Fruit fly (Drosophila melanogaster) whole organism, embryonic: ENCODE measurements around the gene Bub1.

Experiments
- Adf1 ChIP-seq: fragments of 200-800 bp; sonication (Bioruptor generic); IDR thresholded peaks from 2 replicates; pipeline ENCODE4 v1.3.6; 2022; ENCODE audit warnings: missing biosample characterization, missing genetic modification characterization
- Antp ChIP-seq: fragments of 200-800 bp; sonication (Bioruptor generic); optimal IDR thresholded peaks from 3 replicates; lab custom pipeline; 2016; ENCODE audit warnings: missing biosample characterization, missing genetic modification characterization
- B-H1 ChIP-seq: fragments of 200-800 bp; sonication (Bioruptor generic); IDR thresholded peaks from 3 replicates; pipeline ENCODE4 v1.3.6; 2022; ENCODE audit warnings: missing biosample characterization, missing genetic modification characterization
- CG10267 ChIP-seq: fragments of 200-800 bp; sonication (Bioruptor generic); optimal IDR thresholded peaks from 2 replicates; lab custom pipeline; 2018; ENCODE audit warnings: missing biosample characterization, mild to moderate bottlenecking, missing genetic modification characterization, moderate library complexity
- CG10321 ChIP-seq: fragments of 200-800 bp; sonication (Bioruptor generic); IDR thresholded peaks from 2 replicates; pipeline ENCODE4 v1.3.6; 2022; ENCODE audit warnings: missing biosample characterization, missing genetic modification characterization
- CG10462 ChIP-seq: fragments of 200-800 bp; sonication (Bioruptor generic); optimal IDR thresholded peaks from 2 replicates; lab custom pipeline; 2016; ENCODE audit warnings: missing biosample characterization, missing genetic modification characterization
- CG11085 ChIP-seq: fragments of 200-800 bp; sonication (Bioruptor generic); IDR thresholded peaks from 2 replicates; pipeline ENCODE4 v1.3.6; 2022; ENCODE audit warnings: missing biosample characterization, missing genetic modification characterization
- CG11093 ChIP-seq: fragments of 200-800 bp; sonication (Bioruptor generic); IDR thresholded peaks from 3 replicates; pipeline ENCODE4 v1.3.6; 2022; ENCODE audit warnings: missing biosample characterization, missing genetic modification characterization
- CG11560 ChIP-seq: fragments of 200-800 bp; sonication (Bioruptor generic); IDR thresholded peaks from 3 replicates; pipeline ENCODE4 v1.3.6; 2022; ENCODE audit warnings: missing biosample characterization, missing genetic modification characterization
- CG12219 ChIP-seq: fragments of 200-800 bp; sonication (Bioruptor generic); optimal IDR thresholded peaks from 3 replicates; lab custom pipeline; 2018; ENCODE audit warnings: missing biosample characterization, mild to moderate bottlenecking, missing genetic modification characterization
- CG12236 ChIP-seq: fragments of 200-800 bp; sonication (Bioruptor generic); optimal IDR thresholded peaks from 2 replicates; lab custom pipeline; 2016; ENCODE audit warnings: missing biosample characterization, missing genetic modification characterization
- CG12659 ChIP-seq: fragments of 200-800 bp; sonication (Bioruptor generic); optimal IDR thresholded peaks from 3 replicates; lab custom pipeline; 2017; ENCODE audit warnings: mild to moderate bottlenecking, missing biosample characterization, missing genetic modification reagents, missing genetic modification characterization
- CG12744 ChIP-seq: fragments of 200-800 bp; sonication (Bioruptor generic); optimal IDR thresholded peaks from 2 replicates; lab custom pipeline; 2016; ENCODE audit warnings: missing biosample characterization, missing genetic modification characterization
- CG13894 ChIP-seq: fragments of 200-800 bp; sonication (Bioruptor generic); optimal IDR thresholded peaks from 3 replicates; lab custom pipeline; 2018; ENCODE audit warnings: missing biosample characterization, mild to moderate bottlenecking, missing genetic modification characterization, moderate library complexity
- CG14441 ChIP-seq: fragments of 200-800 bp; sonication (Bioruptor generic); IDR thresholded peaks from 2 replicates; pipeline ENCODE4 v1.3.6; 2022; ENCODE audit warnings: missing biosample characterization, missing genetic modification characterization
- CG15514 ChIP-seq: fragments of 200-800 bp; sonication (Bioruptor generic); optimal IDR thresholded peaks from 3 replicates; lab custom pipeline; 2017; ENCODE audit warnings: missing biosample characterization, missing genetic modification characterization, mild to moderate bottlenecking, moderate library complexity, missing genetic modification reagents
- CG17186 ChIP-seq: fragments of 200-800 bp; sonication (Bioruptor generic); optimal IDR thresholded peaks from 3 replicates; lab custom pipeline; 2017; ENCODE audit warnings: missing biosample characterization, missing genetic modification reagents, missing genetic modification characterization
- CG17912 ChIP-seq: fragments of 200-800 bp; sonication (Bioruptor generic); optimal IDR thresholded peaks from 2 replicates; lab custom pipeline; 2018; ENCODE audit warnings: missing biosample characterization, mild to moderate bottlenecking, missing genetic modification characterization
- CG1832 ChIP-seq: fragments of 200-800 bp; sonication (Bioruptor generic); optimal IDR thresholded peaks from 2 replicates; lab custom pipeline; 2017; ENCODE audit warnings: missing biosample characterization, mild to moderate bottlenecking, missing genetic modification characterization, inconsistent platforms
- CG18599 ChIP-seq: fragments of 200-800 bp; sonication (Bioruptor generic); optimal IDR thresholded peaks from 3 replicates; lab custom pipeline; 2017; ENCODE audit warnings: missing biosample characterization, missing genetic modification characterization, mild to moderate bottlenecking, moderate library complexity, missing genetic modification reagents
- CG2120 ChIP-seq: fragments of 200-800 bp; sonication (Bioruptor generic); optimal IDR thresholded peaks from 3 replicates; lab custom pipeline; 2016; ENCODE audit warnings: missing biosample characterization, missing genetic modification characterization
- CG2678 ChIP-seq: fragments of 200-800 bp; sonication (Bioruptor generic); optimal IDR thresholded peaks from 3 replicates; lab custom pipeline; 2019; ENCODE audit warnings: missing biosample characterization, mild to moderate bottlenecking, missing genetic modification characterization, moderate library complexity
- CG31224 ChIP-seq: fragments of 200-800 bp; sonication (Bioruptor generic); IDR thresholded peaks from 2 replicates; pipeline ENCODE4 v1.3.6; 2022; ENCODE audit warnings: missing biosample characterization, missing genetic modification characterization
- CG3163 ChIP-seq: fragments of 200-800 bp; sonication (Bioruptor generic); optimal IDR thresholded peaks from 3 replicates; lab custom pipeline; 2016; ENCODE audit warnings: missing biosample characterization, missing genetic modification characterization
- CG3838 ChIP-seq: fragments of 200-800 bp; sonication (Bioruptor generic); optimal IDR thresholded peaks from 3 replicates; lab custom pipeline; 2016; ENCODE audit warnings: missing biosample characterization, missing genetic modification characterization
- CG5953 ChIP-seq: fragments of 200-800 bp; sonication (Bioruptor generic); IDR thresholded peaks from 2 replicates; pipeline ENCODE4 v1.3.6; 2022; ENCODE audit warnings: missing biosample characterization, missing genetic modification characterization
- CG6254 ChIP-seq: fragments of 200-800 bp; sonication (Bioruptor generic); optimal IDR thresholded peaks from 3 replicates; lab custom pipeline; 2017; ENCODE audit warnings: mild to moderate bottlenecking, missing biosample characterization, missing genetic modification reagents, missing genetic modification characterization
- CG6272 ChIP-seq: fragments of 200-800 bp; sonication (Bioruptor generic); IDR thresholded peaks from 2 replicates; pipeline ENCODE4 v1.3.6; 2022; ENCODE audit warnings: missing biosample characterization, missing genetic modification characterization
- Hr3 ChIP-seq: fragments of 200-800 bp; sonication (Bioruptor generic); optimal IDR thresholded peaks from 3 replicates; lab custom pipeline; 2016; ENCODE audit warnings: missing biosample characterization, missing genetic modification characterization
- Hr78 ChIP-seq, 2 experiments: fragments of 200-800 bp in 1 of 2; fragments of >200 bp in 1 of 2; sonication (Bioruptor generic) in 1 of 2; optimal IDR thresholded peaks; 2 replicates each; lab custom pipeline; 2017 to 2019; ENCODE audit warnings: missing biosample characterization in 2 of 2, missing genetic modification characterization in 2 of 2, mild to moderate bottlenecking in 1 of 2, moderate library complexity in 1 of 2
- Kr ChIP-seq: fragments of 200-800 bp; sonication (Bioruptor generic); optimal IDR thresholded peaks from 2 replicates; lab custom pipeline; 2017; ENCODE audit warnings: missing biosample characterization, mild to moderate bottlenecking, missing genetic modification characterization
- Med ChIP-seq: fragments of 200-800 bp; sonication (Bioruptor generic); peaks from one replicate; lab custom pipeline; 2016; ENCODE audit warnings: missing biosample characterization, missing genetic modification characterization, mild to moderate bottlenecking, inconsistent platforms, moderate library complexity
- Oaz ChIP-seq: fragments of 200-800 bp; sonication (Bioruptor generic); IDR thresholded peaks from 2 replicates; pipeline ENCODE4 v1.3.6; 2022; ENCODE audit warnings: missing biosample characterization, missing genetic modification characterization
- Vsx1 ChIP-seq: fragments of 200-800 bp; sonication (Bioruptor generic); optimal IDR thresholded peaks from 2 replicates; lab custom pipeline; 2017; ENCODE audit warnings: missing biosample characterization, mild to moderate bottlenecking, missing genetic modification characterization, missing genetic modification reagents
- Xbp1 ChIP-seq: fragments of 200-800 bp; sonication (Bioruptor generic); optimal IDR thresholded peaks from 3 replicates; lab custom pipeline; 2016; ENCODE audit warnings: missing biosample characterization, mild to moderate bottlenecking, missing genetic modification characterization
- Xrp1 ChIP-seq: fragments of 200-800 bp; sonication (Bioruptor generic); IDR thresholded peaks from 2 replicates; pipeline ENCODE4 v1.3.6; 2022; ENCODE audit warnings: missing biosample characterization, missing genetic modification characterization
- ash1 ChIP-seq: fragments of 200-800 bp; sonication (Bioruptor generic); optimal IDR thresholded peaks from 2 replicates; lab custom pipeline; 2018; ENCODE audit warnings: missing biosample characterization, mild to moderate bottlenecking, missing genetic modification characterization
- crol ChIP-seq: fragments of 200-800 bp; sonication (Bioruptor generic); IDR thresholded peaks from 2 replicates; pipeline ENCODE4 v1.3.6; 2022; ENCODE audit warnings: missing biosample characterization, missing genetic modification characterization
- da ChIP-seq: fragments of 200-800 bp; sonication (Bioruptor generic); optimal IDR thresholded peaks from 2 replicates; lab custom pipeline; 2016; ENCODE audit warnings: missing biosample characterization, missing genetic modification characterization
- gcm2 ChIP-seq: fragments of 200-800 bp; sonication (Bioruptor generic); optimal IDR thresholded peaks from 2 replicates; lab custom pipeline; 2016; ENCODE audit warnings: missing biosample characterization, missing genetic modification characterization
- ham ChIP-seq: fragments of 200-800 bp; sonication (Bioruptor generic); IDR thresholded peaks from 2 replicates; pipeline ENCODE4 v1.3.6; 2022; ENCODE audit warnings: missing biosample characterization, missing genetic modification characterization
- lmd ChIP-seq: fragments of 200-800 bp; sonication (Bioruptor generic); IDR thresholded peaks from 2 replicates; pipeline ENCODE4 v1.3.6; 2022; ENCODE audit warnings: missing biosample characterization, missing genetic modification characterization
- phol ChIP-seq: fragments of 200-800 bp; sonication (Bioruptor generic); optimal IDR thresholded peaks from 3 replicates; lab custom pipeline; 2018; ENCODE audit warnings: missing biosample characterization, mild to moderate bottlenecking, missing genetic modification characterization, moderate library complexity
- prd ChIP-seq, 3 experiments: fragments of >200 bp in 2 of 3; fragments of 200-800 bp in 1 of 3; sonication (Bioruptor generic) in 1 of 3; optimal IDR thresholded peaks in 2 of 3; IDR thresholded peaks in 1 of 3; 2 replicates in 2 of 3; 3 replicates in 1 of 3; pipeline versions ENCODE4 v1.3.6 to Lab custom; 2017 to 2022; ENCODE audit warnings: missing biosample characterization in 1 of 3, missing genetic modification characterization in 1 of 3
- slp2 ChIP-seq: fragments of 200-800 bp; sonication (Bioruptor generic); optimal IDR thresholded peaks from 2 replicates; lab custom pipeline; 2016; ENCODE audit warnings: missing biosample characterization, missing genetic modification characterization
- stc ChIP-seq: fragments of 200-800 bp; sonication (Bioruptor generic); IDR thresholded peaks from 2 replicates; pipeline ENCODE4 v1.3.6; 2022; ENCODE audit warnings: missing biosample characterization, missing genetic modification characterization
- tgo ChIP-seq: fragments of 200-800 bp; sonication (Bioruptor generic); IDR thresholded peaks from 3 replicates; pipeline ENCODE4 v1.3.6; 2022; ENCODE audit warnings: missing biosample characterization, missing genetic modification characterization
- wdn ChIP-seq: fragments of 200-800 bp; sonication (Bioruptor generic); IDR thresholded peaks from 2 replicates; pipeline ENCODE4 v1.3.6; 2022; ENCODE audit warnings: missing biosample characterization, missing genetic modification characterization
- wek ChIP-seq: fragments of 200-800 bp; sonication (Bioruptor generic); optimal IDR thresholded peaks from 3 replicates; lab custom pipeline; 2018; ENCODE audit warnings: missing biosample characterization, mild to moderate bottlenecking, missing genetic modification characterization, moderate library complexity

Gene Bub1

dm6 chr2L:5326414-5327265 is 48.0 kb downstream of the Bub1 start, which contains the start of the genes Ncoa6 and cype (continued):
- TF ChIP-seq CG12659 (GFP tag; lab: Kevin White, UChicago) (peak; percentile 84), CG11560 (tag; lab: Robert Waterston, UW) (no peak), Antp (GFP tag; lab: Kevin White, UChicago) (no peak), CG12219 (GFP tag; lab: Kevin White, UChicago) (no peak), CG10462 (GFP tag; lab: Kevin White, UChicago) (peak; percentile 13), Hr78 (GFP tag; optimal IDR thresholded peaks at IDR 0.05; lab: Kevin White, UChicago) (no peak), CG13894 (tag; lab: Kevin White, UChicago) (peak; percentile 59), CG6254 (no peak), CG3163 (no peak), CG18599 (GFP tag; lab: Kevin White, UChicago) (peak; percentile 49), CG12744 (no peak), CG17912 (GFP tag; lab: Kevin White, UChicago) (no peak), Hr3 (GFP tag; lab: Kevin White, UChicago) (peak; percentile 62), Xrp1 (GFP tag; lab: Robert Waterston, UW) (peak; percentile 50; the same call in 1 of the 2 replicates), Med (GFP tag; lab: Kevin White, UChicago) (peak; percentile 79), wdn (no peak), Oaz (GFP tag; lab: Robert Waterston, UW) (no peak), CG5953 (GFP tag; lab: Robert Waterston, UW) (no peak), CG2678 (tag; lab: Kevin White, UChicago) (peak; percentile 71), CG10267 (peak; percentile 58), ash1 (GFP tag; lab: Kevin White, UChicago) (no peak), phol (tag; lab: Kevin White, UChicago) (peak; percentile 100), lmd (GFP tag; lab: Robert Waterston, UW) (peak; percentile 17; the same call in 1 of the 2 replicates), prd (optimal IDR thresholded peaks at IDR 0.05; lab: Kevin White, UChicago) (no peak), prd (GFP tag; IDR thresholded peaks at IDR 0.05; lab: Robert Waterston, UW) (peak; percentile 58), CG12236 (GFP tag; lab: Kevin White, UChicago) (no peak), CG15514 (GFP tag; lab: Kevin White, UChicago) (peak; percentile 55), tgo (no peak; the same call in 2 of the 3 replicates), gcm2 (GFP tag; lab: Kevin White, UChicago) (no peak), CG11085 (peak; percentile 40; the same call in 1 of the 2 replicates), CG1832 (GFP tag; lab: Kevin White, UChicago) (no peak), Kr (no peak), CG11093 (GFP tag; lab: Robert Waterston, UW) (no peak), CG17186 (GFP tag; lab: Kevin White, UChicago) (no peak), wek (no peak), CG6272 (GFP tag; lab: Robert Waterston, UW) (0 out of 2 replicates have a peak, but pooled peaks have one; percentile 4), CG14441 (GFP tag; lab: Robert Waterston, UW) (no peak), CG10321 (no peak), slp2 (GFP tag; lab: Kevin White, UChicago) (no peak), CG31224 (GFP tag; lab: Robert Waterston, UW) (no peak), CG3838 (no peak), stc (no peak), B-H1 (0 out of 3 replicates have a peak, but pooled peaks have one; percentile 15), crol (GFP tag; lab: Robert Waterston, UW) (no peak), da (no peak), CG2120 (GFP tag; lab: Kevin White, UChicago) (peak; percentile 41), ham (GFP tag; lab: Robert Waterston, UW) (no peak), Xbp1 (GFP tag; lab: Kevin White, UChicago) (peak; percentile 63), Vsx1 (GFP tag; lab: Kevin White, UChicago) (no peak), Adf1 (GFP tag; lab: Robert Waterston, UW) (no peak)
